Worm (Caenorhabditis elegans) whole organism, L2 larva: ENCODE data around the gene srsx-26.

Experiments used
- ZK546.5 ChIP-seq: sonication (generic microtip); optimal IDR thresholded peaks from 2 replicates; lab custom pipeline; 2017; ENCODE audit warnings: missing biosample characterization, missing genetic modification characterization
- egl-27 ChIP-seq: sonication (generic microtip); optimal IDR thresholded peaks from 3 replicates; lab custom pipeline; 2017; ENCODE audit warnings: missing biosample characterization, missing genetic modification reagents, missing genetic modification characterization
- mbf-1 ChIP-seq: sonication (generic microtip); optimal IDR thresholded peaks from 2 replicates; lab custom pipeline; 2017; ENCODE audit warnings: missing biosample characterization, missing genetic modification characterization
- zag-1 ChIP-seq: fragments of 150-350 bp; optimal IDR thresholded peaks from 2 replicates; lab custom pipeline; 2014; ENCODE audit warnings: missing biosample characterization, missing genetic modification characterization

DNA sequence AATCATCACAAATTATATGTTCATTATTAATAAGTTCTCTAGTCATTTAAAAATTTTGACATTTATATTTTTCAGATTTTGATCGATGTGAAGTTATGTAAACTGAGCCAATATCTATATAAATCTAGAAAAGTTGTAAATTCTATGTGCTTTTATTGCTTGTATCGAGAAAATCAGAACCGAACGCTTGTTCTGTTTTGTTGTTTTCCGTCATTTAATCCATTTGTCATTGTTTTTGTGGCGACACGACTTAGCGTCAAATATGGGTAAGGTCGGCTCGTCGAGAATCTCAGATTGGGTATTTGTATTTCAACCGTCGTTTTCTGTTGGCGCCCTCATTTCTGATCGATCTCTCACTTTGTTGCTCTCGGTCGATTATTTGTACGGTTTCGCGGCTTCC, 34.1 kb upstream of the srsx-26 start, which contains the start of gene cht-5:
- TF ChIP-seq mbf-1 (tag; lab: Kevin White, UChicago), result no peak
- TF ChIP-seq egl-27, result no peak
- no peak for TF ChIP-seq ZK546.5
- TF ChIP-seq zag-1 (tag; lab: Kevin White, UChicago), result no peak
